Worm (Caenorhabditis elegans) whole organism, L1 larva: Measurements from ENCODE around the gene cyp-25A6.
A peak's percentile ranks its signal among the peaks of the same experiment; 100 is the strongest.

ENCODE experiments used
- C34B4.2 ChIP-seq: sonication (generic microtip); optimal IDR thresholded peaks from 2 replicates; lab custom pipeline; 2017; ENCODE audit warnings: mild to moderate bottlenecking, missing genetic modification characterization, missing compliant biosample characterization
- aly-2 ChIP-seq: fragments of 150-350 bp; optimal IDR thresholded peaks from 2 replicates; lab custom pipeline; 2014; ENCODE audit warnings: missing biosample characterization, missing genetic modification characterization
- ama-1 ChIP-seq: fragments of 150-350 bp; optimal IDR thresholded peaks from 2 replicates; lab custom pipeline; 2014
- blmp-1 ChIP-seq: fragments of 150-350 bp; optimal IDR thresholded peaks from 2 replicates; lab custom pipeline; 2014; ENCODE audit warnings: missing biosample characterization, missing genetic modification characterization
- ceh-8 ChIP-seq: fragments of 200-800 bp; sonication (Bioruptor generic); optimal IDR thresholded peaks from 2 replicates; lab custom pipeline; 2018; ENCODE audit warnings: mild to moderate bottlenecking, missing genetic modification characterization, moderate library complexity, missing compliant biosample characterization
- ceh-88 ChIP-seq: fragments of 200-800 bp; sonication (Bioruptor generic); IDR thresholded peaks from 2 replicates; pipeline ENCODE4 v1.3.6; 2022; ENCODE audit warnings: missing genetic modification characterization, missing compliant biosample characterization
- dsc-1 ChIP-seq: sonication (generic microtip); optimal IDR thresholded peaks from 2 replicates; lab custom pipeline; 2016; ENCODE audit warnings: mild to moderate bottlenecking, missing genetic modification characterization, missing compliant biosample characterization
- efl-3 ChIP-seq: fragments of 200-800 bp; sonication (Bioruptor generic); optimal IDR thresholded peaks from 2 replicates; lab custom pipeline; 2018; ENCODE audit warnings: mild to moderate bottlenecking, missing genetic modification characterization, missing compliant biosample characterization
- egl-13 ChIP-seq: sonication (generic microtip); optimal IDR thresholded peaks from 2 replicates; lab custom pipeline; 2016; ENCODE audit warnings: missing genotype, missing genetic modification reagents, missing genetic modification characterization, missing compliant biosample characterization
- fkh-8 ChIP-seq: sonication (generic microtip); optimal IDR thresholded peaks from 2 replicates; lab custom pipeline; 2016; ENCODE audit warnings: mild to moderate bottlenecking, missing genetic modification characterization, missing compliant biosample characterization
- lin-13 ChIP-seq: fragments of 150-350 bp; optimal IDR thresholded peaks from 2 replicates; lab custom pipeline; 2014; ENCODE audit warnings: missing biosample characterization, missing genetic modification reagents, missing genetic modification characterization
- lin-14 ChIP-seq: fragments of 200-800 bp; sonication (Bioruptor generic); optimal IDR thresholded peaks from 2 replicates; lab custom pipeline; 2018; ENCODE audit warnings: mild to moderate bottlenecking, missing genetic modification characterization, moderate library complexity, missing compliant biosample characterization
- mab-9 ChIP-seq: fragments of 200-800 bp; sonication (Bioruptor generic); IDR thresholded peaks from 2 replicates; pipeline ENCODE4 v1.3.6; 2022; ENCODE audit warnings: missing genetic modification reagents, missing genetic modification characterization, missing compliant biosample characterization
- mdl-1 ChIP-seq, 2 experiments: fragments of 150-350 bp; optimal IDR thresholded peaks; 2 replicates each; lab custom pipeline; 2014 to 2017; ENCODE audit warnings: missing biosample characterization in 2 of 2, missing genetic modification characterization in 2 of 2, inconsistent platforms in 1 of 2
- nhr-12 ChIP-seq: sonication (generic microtip); optimal IDR thresholded peaks from 2 replicates; lab custom pipeline; 2017; ENCODE audit warnings: missing biosample characterization, missing genetic modification characterization
- nhr-19 ChIP-seq: fragments of 200-800 bp; sonication (Bioruptor generic); conservative IDR thresholded peaks from 2 replicates; pipeline ENCODE4 v1.3.6; 2022; ENCODE audit warnings: missing genetic modification characterization, missing compliant biosample characterization
- nhr-237 ChIP-seq: fragments of 150-350 bp; optimal IDR thresholded peaks from 2 replicates; lab custom pipeline; 2014; ENCODE audit warnings: missing biosample characterization, missing genetic modification characterization
- nhr-28 ChIP-seq: fragments of 150-350 bp; optimal IDR thresholded peaks from 2 replicates; lab custom pipeline; 2014; ENCODE audit warnings: missing biosample characterization, missing genetic modification characterization
- nhr-71 ChIP-seq: sonication (generic microtip); optimal IDR thresholded peaks from 2 replicates; lab custom pipeline; 2016; ENCODE audit warnings: mild to moderate bottlenecking, missing genetic modification characterization, moderate library complexity, missing compliant biosample characterization
- nhr-77 ChIP-seq: fragments of 150-350 bp; optimal IDR thresholded peaks from 2 replicates; lab custom pipeline; 2014; ENCODE audit warnings: missing biosample characterization, missing genetic modification characterization
- nhr-85 ChIP-seq: sonication (generic microtip); peaks from one replicate; lab custom pipeline; 2016; ENCODE audit warnings: missing genetic modification characterization, inconsistent platforms, missing compliant biosample characterization
- nhr-90 ChIP-seq: sonication (generic microtip); optimal IDR thresholded peaks from 2 replicates; lab custom pipeline; 2016; ENCODE audit warnings: mild to moderate bottlenecking, missing genetic modification characterization, missing compliant biosample characterization; ENCODE audit not compliant: poor library complexity
- skn-1 ChIP-seq: fragments of 150-350 bp; optimal IDR thresholded peaks from 2 replicates; lab custom pipeline; 2014; ENCODE audit warnings: missing biosample characterization, missing genetic modification characterization
- snpc-4 ChIP-seq: fragments of 150-350 bp; optimal IDR thresholded peaks from 2 replicates; lab custom pipeline; 2014; ENCODE audit warnings: missing biosample characterization, missing genetic modification characterization
- sptf-1 ChIP-seq: fragments of 150-350 bp; optimal IDR thresholded peaks from 2 replicates; lab custom pipeline; 2014; ENCODE audit warnings: missing biosample characterization, missing genetic modification characterization
- sup-37 ChIP-seq: fragments of 200-800 bp; sonication (Bioruptor generic); optimal IDR thresholded peaks from 2 replicates; lab custom pipeline; 2018; ENCODE audit warnings: mild to moderate bottlenecking, missing genetic modification characterization, missing compliant biosample characterization
- swsn-7 ChIP-seq: sonication (generic microtip); optimal IDR thresholded peaks from 2 replicates; lab custom pipeline; 2016; ENCODE audit warnings: missing genetic modification characterization, missing compliant biosample characterization
- zag-1 ChIP-seq: fragments of 150-350 bp; optimal IDR thresholded peaks from 2 replicates; lab custom pipeline; 2014; ENCODE audit warnings: missing biosample characterization, missing genetic modification characterization
- ztf-11 ChIP-seq, 2 experiments: sonication (generic microtip); optimal IDR thresholded peaks; 2 replicates each; lab custom pipeline; 2016 to 2017; ENCODE audit warnings: missing genetic modification characterization in 2 of 2, missing biosample characterization in 1 of 2, missing compliant biosample characterization in 1 of 2
- ztf-4 ChIP-seq: fragments of 150-350 bp; optimal IDR thresholded peaks from 2 replicates; lab custom pipeline; 2014; ENCODE audit warnings: missing biosample characterization, missing genetic modification characterization

Gene cyp-25A6

DNA sequence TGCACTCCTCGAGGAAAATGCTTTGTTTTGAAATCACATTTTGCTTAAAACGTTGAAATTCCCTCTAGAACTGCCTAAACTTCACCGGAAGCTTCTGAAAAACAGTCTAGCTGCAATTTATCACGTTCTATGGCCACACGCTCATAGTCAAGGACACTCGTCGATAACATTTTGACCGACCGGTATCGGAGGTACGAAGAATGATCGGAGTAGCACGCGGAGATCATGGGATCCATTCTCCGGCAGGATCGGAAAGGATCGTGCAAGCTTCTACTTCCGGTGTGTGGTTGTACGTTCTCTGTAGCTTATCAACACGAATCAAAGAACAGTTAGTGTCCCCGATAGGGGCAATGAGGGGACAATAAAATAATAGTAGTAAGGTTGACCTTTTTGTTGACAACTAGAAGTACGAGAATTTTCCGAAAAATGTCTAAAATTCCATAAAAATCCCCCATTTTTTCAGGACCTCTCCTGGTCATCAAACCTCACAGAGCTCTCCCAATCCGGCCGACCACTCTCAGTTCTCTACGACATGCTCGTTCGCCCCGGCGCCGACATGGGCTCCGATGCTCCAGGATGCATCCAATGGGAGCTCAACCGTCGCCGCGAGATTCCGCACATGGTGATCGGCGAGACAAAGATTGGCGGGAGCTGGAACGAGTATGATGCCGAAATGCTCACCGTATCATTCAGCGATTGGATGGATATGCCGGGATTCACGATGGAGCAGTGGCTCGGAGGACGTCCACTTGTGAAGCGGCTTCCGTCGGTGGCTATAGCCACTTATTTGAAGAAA, 19.0 kb downstream of the cyp-25A6 start (continued):
- no peak for TF ChIP-seq C34B4.2

DNA sequence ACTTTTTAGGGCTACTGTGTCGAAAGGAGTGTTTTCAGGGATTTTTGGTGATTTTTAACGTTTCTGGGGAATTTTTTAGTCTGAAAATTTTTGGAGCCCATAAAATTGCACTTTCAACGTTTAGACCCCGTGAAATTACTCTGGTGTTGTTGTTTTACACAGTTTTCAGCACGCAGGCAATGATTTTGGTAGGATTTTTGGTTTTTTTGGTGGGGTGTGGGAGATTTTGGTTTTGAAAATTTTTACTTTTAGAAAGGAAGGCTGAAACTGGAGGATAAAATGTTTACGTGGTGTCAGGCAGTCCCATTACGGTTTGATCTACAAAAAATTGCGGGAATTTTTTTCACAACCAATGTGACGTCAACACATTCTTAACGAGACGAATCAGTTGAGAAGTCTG, 21.0 kb downstream of the cyp-25A6 start:
- TF ChIP-seq egl-13 (tag; lab: Kevin White, UChicago) (no peak), aly-2 (tag; lab: Kevin White, UChicago) (peak; percentile 29), ama-1 (peak; percentile 17), lin-13 (GFP tag; lab: Kevin White, UChicago) (no peak), ztf-11 (tag; optimal IDR thresholded peaks at IDR 0.05; lab: Kevin White, UChicago) (no peak), nhr-12 (tag; lab: Kevin White, UChicago) (no peak), ceh-88 (no peak), snpc-4 (tag; lab: Kevin White, UChicago) (no peak)

DNA sequence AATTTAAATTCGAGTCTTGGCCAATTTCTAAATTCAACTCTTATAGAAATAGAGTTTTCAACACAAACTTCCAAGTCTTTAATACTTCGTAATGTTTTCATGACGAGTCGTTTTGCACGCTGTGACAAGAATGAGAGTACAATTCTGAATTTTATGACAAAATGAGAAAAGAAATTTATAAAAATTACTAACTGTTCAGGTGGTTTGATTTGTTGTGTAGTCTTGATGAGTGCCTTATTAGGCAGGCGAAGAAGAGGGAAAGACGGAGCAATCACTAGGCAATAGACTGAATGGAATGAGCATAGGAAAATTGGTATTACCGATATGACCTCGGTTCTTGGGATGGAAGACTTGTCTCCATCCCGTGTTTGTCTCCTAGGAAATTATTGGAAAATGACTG, 22.7 kb downstream of the cyp-25A6 start, which contains the start of gene F30B5.11:
Gene F30B5.11 (minus strand): TSS at position 101 of the 400 bp plus-strand sequence.
- no peak for TF ChIP-seq dsc-1
- no peak for TF ChIP-seq nhr-28 (tag; lab: Kevin White, UChicago)
- TF ChIP-seq, all 84 proteins: peak for 0

DNA sequence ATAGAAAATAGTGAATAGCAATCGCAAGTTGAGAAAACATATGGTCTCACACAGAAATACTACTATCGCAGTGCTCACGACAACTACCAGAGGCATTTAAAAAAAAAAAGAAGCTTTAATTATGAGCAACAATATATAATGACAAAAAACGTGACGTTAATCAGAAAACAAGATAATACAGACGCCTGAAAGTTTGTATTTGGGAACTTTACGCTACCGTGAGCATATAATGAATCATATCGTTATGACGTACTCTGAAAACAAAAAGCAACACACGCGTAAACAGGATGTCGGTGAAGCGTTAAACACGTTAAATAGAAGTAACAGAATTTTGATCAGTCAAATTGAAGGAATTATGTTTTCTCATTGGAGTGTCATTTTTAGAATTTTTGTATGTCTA, 28.6 kb downstream of the cyp-25A6 start, which contains the start of gene srbc-71:
Gene srbc-71 (minus strand): TSS at position 101 of the 400 bp plus-strand sequence.
- TF ChIP-seq fkh-8 (tag; lab: Kevin White, UChicago) (peak; percentile 3), nhr-12 (tag; lab: Kevin White, UChicago) (no peak)

DNA sequence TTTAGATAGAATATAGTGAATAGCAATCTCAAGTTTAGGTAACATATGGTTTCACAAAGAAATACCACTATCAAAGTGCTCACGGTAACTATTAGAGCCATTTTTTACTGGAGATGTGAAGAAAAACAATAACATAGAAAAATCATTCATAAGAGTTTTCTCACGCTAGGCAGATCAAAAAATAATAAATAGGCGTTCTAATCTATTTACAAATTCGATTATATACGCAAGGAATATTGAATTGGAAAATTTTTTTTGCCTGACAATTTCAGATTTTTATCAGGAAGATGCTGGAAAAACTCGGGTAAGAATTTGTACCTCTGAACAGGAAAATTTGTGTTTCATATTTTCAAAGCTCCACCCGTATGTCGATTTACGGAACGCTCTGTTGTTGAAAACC, 30.6 kb downstream of the cyp-25A6 start, which contains the start of gene srbc-70:
Gene srbc-70 (minus strand): TSS at position 101 of the 400 bp plus-strand sequence.
- no peak for TF ChIP-seq ceh-8 (GFP tag; lab: Kevin White, UChicago)

DNA sequence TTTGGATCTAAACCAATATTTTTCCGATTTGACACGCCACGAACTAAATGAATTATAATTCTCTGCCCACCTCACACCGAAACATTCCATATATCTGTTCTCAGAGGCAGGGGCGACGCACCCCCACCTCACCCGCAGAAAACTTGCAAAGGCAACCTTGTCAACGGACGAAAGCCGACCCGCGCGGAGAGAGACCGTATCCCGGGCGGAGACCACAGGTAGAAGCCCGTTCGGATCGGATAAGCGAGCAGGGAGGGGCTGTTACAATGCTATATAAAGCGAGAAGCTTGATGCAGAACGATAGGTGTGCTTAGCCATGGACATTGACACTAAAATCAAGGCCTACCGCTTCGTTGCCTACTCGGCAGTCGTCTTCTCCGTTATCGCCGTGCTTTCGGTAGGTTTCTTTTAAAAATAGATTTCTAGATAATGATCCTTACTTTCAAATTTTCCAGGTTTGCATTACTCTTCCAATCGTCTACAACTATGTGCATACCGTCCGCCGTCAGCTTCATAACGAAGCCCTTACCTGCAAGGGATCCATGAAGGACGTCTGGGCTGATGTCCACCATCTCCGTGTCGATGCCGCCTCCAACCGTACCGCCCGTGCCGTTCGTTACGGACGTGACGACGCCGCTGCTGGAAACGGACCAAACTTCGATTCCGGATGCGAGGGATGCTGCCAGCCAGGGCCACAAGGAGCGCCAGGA, 38.2 kb downstream of the cyp-25A6 start, which contains the start of the genes zipt-2.2 and dpy-13:
Gene zipt-2.2 (minus strand): TSS at position 51 of the 710 bp plus-strand sequence.
Gene dpy-13 (plus strand): TSS at position 300 of the 710 bp plus-strand sequence.
- TF ChIP-seq nhr-237, result no peak
- no peak for TF ChIP-seq nhr-19 (GFP tag; lab: Robert Waterston, UW)
- TF ChIP-seq nhr-90, result no peak
- TF ChIP-seq nhr-77 (tag; lab: Kevin White, UChicago), result no peak
- no peak for TF ChIP-seq fkh-8 (tag; lab: Kevin White, UChicago)
- TF ChIP-seq nhr-71 (tag; lab: Kevin White, UChicago), result no peak
- no peak for TF ChIP-seq aly-2 (tag; lab: Kevin White, UChicago)
- TF ChIP-seq mdl-1 (tag; optimal IDR thresholded peaks at IDR 0.05; lab: Kevin White, UChicago), result no peak
- TF ChIP-seq sptf-1, result no peak
- TF ChIP-seq nhr-85 (tag; lab: Kevin White, UChicago), result no peak
- TF ChIP-seq swsn-7, result no peak
- no peak for TF ChIP-seq zag-1
- no peak for TF ChIP-seq lin-14 (GFP tag; lab: Kevin White, UChicago)
- TF ChIP-seq mab-9, result no peak
- TF ChIP-seq ztf-4 (tag; lab: Kevin White, UChicago), result no peak
- TF ChIP-seq blmp-1 (tag; lab: Kevin White, UChicago), result no peak
- no peak for TF ChIP-seq efl-3 (GFP tag; lab: Kevin White, UChicago)
- TF ChIP-seq skn-1 (tag; lab: Kevin White, UChicago), result no peak
- TF ChIP-seq sup-37, result no peak
- TF ChIP-seq, all 84 proteins: peak for 0
